Fruit fly (Drosophila melanogaster): Measurements from ENCODE around the gene RpL7A.

dm6 chrX:6550118-6550502 is 17.0 kb upstream of the RpL7A start:
- TF ChIP-seq Vsx2 (GFP tag; optimal IDR thresholded peaks at IDR 0.05; ENCODE audit: partially characterized antibody) (no peak), Hr78 (GFP tag; optimal IDR thresholded peaks at IDR 0.05) (no peak), pan (optimal IDR thresholded peaks at IDR 0.05) (no peak), CG32264 (GFP tag; optimal IDR thresholded peaks at IDR 0.05) (no peak), HLH106 (tag; optimal IDR thresholded peaks at IDR 0.05) (no peak)

Data from whole organism, wandering third instar larva.